Worm (Caenorhabditis elegans) whole organism, L3 larva: ENCODE measurements around the gene bath-36.

Experiments used
- R02D3.7 ChIP-seq: fragments of 150-350 bp; optimal IDR thresholded peaks from 2 replicates; lab custom pipeline; 2014; ENCODE audit warnings: missing biosample characterization, missing genetic modification characterization
- elt-3 ChIP-seq, 3 experiments: fragments of 150-350 bp in 1 of 3; sonication (generic microtip) in 2 of 3; optimal IDR thresholded peaks; 2 replicates in 2 of 3; 4 replicates in 1 of 3; lab custom pipeline; 2014 to 2017; ENCODE audit warnings: missing biosample characterization in 3 of 3, missing genetic modification characterization in 3 of 3
- lin-15B ChIP-seq: fragments of 150-350 bp; optimal IDR thresholded peaks from 2 replicates; lab custom pipeline; 2014; ENCODE audit warnings: missing biosample characterization, missing genetic modification characterization
- nhr-11 ChIP-seq: fragments of 150-350 bp; optimal IDR thresholded peaks from 2 replicates; lab custom pipeline; 2014; ENCODE audit warnings: missing biosample characterization, missing genetic modification characterization
- nhr-12 ChIP-seq: fragments of 150-350 bp; optimal IDR thresholded peaks from 2 replicates; lab custom pipeline; 2014; ENCODE audit warnings: missing biosample characterization, missing genetic modification characterization
- nhr-237 ChIP-seq: fragments of 150-350 bp; optimal IDR thresholded peaks from 2 replicates; lab custom pipeline; 2014; ENCODE audit warnings: missing biosample characterization, missing genetic modification characterization
- zag-1 ChIP-seq: fragments of 150-350 bp; optimal IDR thresholded peaks from 2 replicates; lab custom pipeline; 2014; ENCODE audit warnings: missing biosample characterization, missing genetic modification characterization
- ztf-11 ChIP-seq: fragments of 150-350 bp; optimal IDR thresholded peaks from 2 replicates; lab custom pipeline; 2014; ENCODE audit warnings: missing biosample characterization, missing genetic modification characterization
- ztf-4 ChIP-seq: fragments of 150-350 bp; optimal IDR thresholded peaks from 2 replicates; lab custom pipeline; 2014; ENCODE audit warnings: missing biosample characterization, missing genetic modification characterization

DNA sequence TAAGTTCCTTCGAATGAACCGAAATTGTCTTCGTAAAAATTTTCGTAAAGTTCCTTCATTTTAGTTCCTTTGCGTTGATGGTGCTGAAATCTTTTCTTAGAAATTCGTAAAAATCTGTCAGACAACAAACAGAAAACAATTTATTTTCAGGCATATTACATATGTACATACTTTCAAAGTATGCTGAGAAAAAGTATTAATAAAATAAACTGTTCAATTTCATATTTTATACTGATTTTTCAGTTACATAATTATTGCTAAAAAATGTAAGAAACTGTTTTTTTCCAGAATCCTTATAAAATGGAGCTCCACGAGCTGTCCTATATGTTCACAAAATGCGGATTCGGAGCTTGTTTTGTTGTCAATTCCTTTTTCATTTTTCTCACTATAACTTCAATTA lies 29.0 kb upstream of the bath-36 start, which contains the start of gene str-45:
- TF ChIP-seq nhr-237 (tag; lab: Kevin White, UChicago) (no peak), R02D3.7 (no peak), nhr-12 (tag; lab: Kevin White, UChicago) (no peak), ztf-11 (tag; lab: Kevin White, UChicago) (no peak), zag-1 (no peak), ztf-4 (tag; lab: Kevin White, UChicago) (no peak), lin-15B (no peak), nhr-11 (tag; lab: Kevin White, UChicago) (no peak), elt-3 (tag; optimal IDR thresholded peaks at IDR 0.05; lab: Kevin White, UChicago) (no peak)
